Worm (Caenorhabditis elegans) whole organism, mixed stage, embryonic: ENCODE results near the gene srt-22.

ENCODE experiments used
- bed-3 ChIP-seq: fragments of 200-800 bp; sonication (Bioruptor generic); optimal IDR thresholded peaks from 3 replicates; lab custom pipeline; 2018; ENCODE audit warnings: mild to moderate bottlenecking, missing genetic modification characterization, moderate library complexity, missing compliant biosample characterization
- blmp-1 ChIP-seq: fragments of 150-350 bp; optimal IDR thresholded peaks from 2 replicates; lab custom pipeline; 2014; ENCODE audit warnings: missing biosample characterization, missing genetic modification characterization
- ceh-39 ChIP-seq: fragments of 150-350 bp; optimal IDR thresholded peaks from 2 replicates; lab custom pipeline; 2014; ENCODE audit warnings: missing biosample characterization, missing genetic modification characterization
- ceh-43 ChIP-seq: fragments of 200-800 bp; sonication (Bioruptor generic); optimal IDR thresholded peaks from 2 replicates; lab custom pipeline; 2018; ENCODE audit warnings: mild to moderate bottlenecking, missing genetic modification characterization, moderate library complexity, missing compliant biosample characterization
- ceh-83 ChIP-seq: fragments of 200-800 bp; sonication (Bioruptor generic); optimal IDR thresholded peaks from 2 replicates; lab custom pipeline; 2018; ENCODE audit warnings: mild to moderate bottlenecking, missing genetic modification characterization, missing compliant biosample characterization
- ces-1 ChIP-seq: fragments of 150-350 bp; optimal IDR thresholded peaks from 2 replicates; lab custom pipeline; 2014; ENCODE audit warnings: missing biosample characterization, missing genetic modification reagents, missing genetic modification characterization
- cnd-1 ChIP-seq: fragments of 200-800 bp; sonication (Bioruptor generic); optimal IDR thresholded peaks from 2 replicates; lab custom pipeline; 2018; ENCODE audit warnings: mild to moderate bottlenecking, missing genetic modification characterization, missing compliant biosample characterization
- drap-1 ChIP-seq: fragments of 200-800 bp; sonication (Bioruptor generic); optimal IDR thresholded peaks from 3 replicates; lab custom pipeline; 2018; ENCODE audit warnings: mild to moderate bottlenecking, missing genetic modification characterization, missing compliant biosample characterization
- elt-3 ChIP-seq: fragments of 150-350 bp; optimal IDR thresholded peaks from 2 replicates; lab custom pipeline; 2014; ENCODE audit warnings: missing biosample characterization, missing genetic modification characterization
- flh-1 ChIP-seq: fragments of 200-800 bp; sonication (Bioruptor generic); optimal IDR thresholded peaks from 2 replicates; lab custom pipeline; 2018; ENCODE audit warnings: mild to moderate bottlenecking, missing genetic modification characterization, moderate library complexity, missing compliant biosample characterization
- lin-13 ChIP-seq: fragments of 150-350 bp; optimal IDR thresholded peaks from 2 replicates; lab custom pipeline; 2014; ENCODE audit warnings: missing biosample characterization, missing genetic modification characterization
- lin-32 ChIP-seq: fragments of 200-800 bp; sonication (Bioruptor generic); optimal IDR thresholded peaks from 2 replicates; lab custom pipeline; 2018; ENCODE audit warnings: mild to moderate bottlenecking, missing genetic modification characterization, missing compliant biosample characterization
- lsy-2 ChIP-seq: fragments of 150-350 bp; optimal IDR thresholded peaks from 2 replicates; lab custom pipeline; 2014; ENCODE audit warnings: missing biosample characterization, missing genetic modification characterization
- mab-5 ChIP-seq: fragments of 150-350 bp; optimal IDR thresholded peaks from 2 replicates; lab custom pipeline; 2014; ENCODE audit warnings: missing biosample characterization, missing genetic modification characterization
- mep-1 ChIP-seq: fragments of 150-350 bp; optimal IDR thresholded peaks from 2 replicates; lab custom pipeline; 2017; ENCODE audit warnings: missing biosample characterization, missing genetic modification reagents, missing genetic modification characterization, inconsistent platforms
- mls-2 ChIP-seq: sonication (generic microtip); optimal IDR thresholded peaks from 2 replicates; lab custom pipeline; 2016; ENCODE audit warnings: mild to moderate bottlenecking, missing genetic modification characterization, moderate library complexity, missing compliant biosample characterization
- nhr-12 ChIP-seq: fragments of 150-350 bp; optimal IDR thresholded peaks from 2 replicates; lab custom pipeline; 2014; ENCODE audit warnings: missing biosample characterization, missing genetic modification characterization
- nhr-2 ChIP-seq: fragments of 150-350 bp; optimal IDR thresholded peaks from 2 replicates; lab custom pipeline; 2014; ENCODE audit warnings: missing biosample characterization, missing genetic modification characterization
- nhr-237 ChIP-seq: fragments of 150-350 bp; optimal IDR thresholded peaks from 2 replicates; lab custom pipeline; 2014; ENCODE audit warnings: missing biosample characterization, missing genetic modification characterization
- nhr-28 ChIP-seq: fragments of 150-350 bp; optimal IDR thresholded peaks from 2 replicates; lab custom pipeline; 2014; ENCODE audit warnings: missing biosample characterization, missing genetic modification characterization
- pha-4 ChIP-seq: fragments of 150-350 bp; optimal IDR thresholded peaks from 2 replicates; lab custom pipeline; 2018; ENCODE audit warnings: missing biosample characterization, missing genetic modification reagents, missing genetic modification characterization
- sem-2 ChIP-seq: fragments of 200-800 bp; sonication (Bioruptor generic); optimal IDR thresholded peaks from 2 replicates; lab custom pipeline; 2018; ENCODE audit warnings: mild to moderate bottlenecking, missing genetic modification characterization, missing compliant biosample characterization
- snpc-4 ChIP-seq: fragments of 150-350 bp; optimal IDR thresholded peaks from 2 replicates; lab custom pipeline; 2014; ENCODE audit warnings: missing biosample characterization, missing genetic modification characterization
- sptf-1 ChIP-seq: sonication (generic microtip); optimal IDR thresholded peaks from 2 replicates; lab custom pipeline; 2017; ENCODE audit warnings: mild to moderate bottlenecking, missing genetic modification characterization, moderate library complexity, missing compliant biosample characterization
- tbx-8 ChIP-seq: fragments of 200-800 bp; sonication (Bioruptor generic); optimal IDR thresholded peaks from 2 replicates; lab custom pipeline; 2018; ENCODE audit warnings: mild to moderate bottlenecking, missing genetic modification characterization, moderate library complexity, missing compliant biosample characterization
- unc-120 ChIP-seq: sonication (generic microtip); optimal IDR thresholded peaks from 2 replicates; lab custom pipeline; 2017; ENCODE audit warnings: missing genetic modification characterization, missing compliant biosample characterization; ENCODE audit not compliant: poor library complexity, severe bottlenecking
- unc-39 ChIP-seq: fragments of 150-350 bp; optimal IDR thresholded peaks from 2 replicates; lab custom pipeline; 2014; ENCODE audit warnings: missing biosample characterization, missing genetic modification characterization
- unc-62 ChIP-seq: fragments of 150-350 bp; optimal IDR thresholded peaks from 2 replicates; lab custom pipeline; 2014; ENCODE audit warnings: missing biosample characterization, missing genetic modification reagents, missing genetic modification characterization
- ztf-11 ChIP-seq: fragments of 150-350 bp; optimal IDR thresholded peaks from 2 replicates; lab custom pipeline; 2014; ENCODE audit warnings: missing biosample characterization, missing genetic modification characterization

srt-22 gene

DNA sequence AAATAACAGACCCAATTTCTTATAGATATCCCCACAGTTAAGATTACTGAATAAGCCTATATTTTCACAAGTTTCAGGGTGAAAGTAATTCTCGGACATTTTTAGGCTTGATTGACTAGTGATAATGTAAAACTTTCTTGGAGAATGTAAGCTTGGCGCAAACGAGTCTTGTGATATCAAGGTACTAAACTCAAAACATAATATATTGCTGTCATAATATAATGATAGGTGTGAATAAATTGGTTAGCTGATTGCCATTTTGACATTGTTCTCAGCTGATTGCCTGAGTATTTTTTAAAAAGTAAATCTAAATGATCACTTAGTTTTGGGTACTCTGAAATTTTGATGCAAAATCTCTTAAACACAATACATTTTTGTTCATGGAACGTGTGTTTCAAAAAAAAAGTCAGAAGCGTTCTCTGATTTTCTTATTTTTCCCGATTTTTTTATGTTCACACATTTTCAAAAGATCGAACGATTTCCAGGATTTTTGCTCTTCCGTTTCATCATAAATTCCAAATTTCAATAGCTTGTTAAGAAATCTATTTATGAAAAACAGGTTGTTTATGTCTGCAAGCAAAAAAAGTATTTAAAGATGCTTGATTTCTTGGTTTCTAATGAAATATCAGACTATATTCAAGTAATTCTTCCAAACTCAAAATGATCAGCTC is 34.3 kb downstream of the srt-22 start, which contains the start of the genes srw-19 and srx-51:
Gene srw-19 (minus strand): TSS at position 101 of the 671 bp plus-strand sequence.
Gene srx-51 (plus strand): TSS at position 621 of the 671 bp plus-strand sequence.
- TF ChIP-seq nhr-12 (tag; lab: Kevin White, UChicago), result no peak
- no peak for TF ChIP-seq unc-120 (tag; lab: Kevin White, UChicago)
- TF ChIP-seq unc-39, result no peak

DNA sequence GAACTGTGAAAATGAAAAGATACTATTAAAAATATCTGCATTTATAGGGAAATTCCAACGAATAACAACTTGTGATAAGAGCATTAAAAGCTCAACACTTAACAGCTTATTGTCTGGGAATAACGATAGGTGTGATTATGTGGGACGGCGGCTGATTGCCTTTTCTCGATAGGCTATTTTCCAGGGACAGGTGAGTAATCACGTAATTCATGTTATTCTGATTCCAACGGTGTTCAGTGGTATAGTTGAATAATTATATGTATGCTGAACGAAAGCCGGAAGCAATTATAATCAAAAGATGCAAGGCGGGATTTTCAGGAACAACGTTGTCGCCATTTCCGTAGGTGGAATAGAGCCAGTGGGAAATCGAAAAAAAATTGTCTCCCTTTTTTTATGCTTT is 38.8 kb downstream of the srt-22 start, which contains the start of gene srw-17:
Gene srw-17 (minus strand): TSS at position 101 of the 400 bp plus-strand sequence.
- no peak for TF ChIP-seq mab-5 (tag; lab: Kevin White, UChicago)
- no peak for TF ChIP-seq ceh-83 (GFP tag; lab: Kevin White, UChicago)
- no peak for TF ChIP-seq nhr-237 (tag; lab: Kevin White, UChicago)
- no peak for TF ChIP-seq nhr-28 (tag; lab: Kevin White, UChicago)
- TF ChIP-seq pha-4 (tag; lab: Kevin White, UChicago), result no peak
- no peak for TF ChIP-seq ceh-43 (GFP tag; lab: Kevin White, UChicago)
- no peak for TF ChIP-seq ceh-39 (tag; lab: Kevin White, UChicago)
- no peak for TF ChIP-seq bed-3 (GFP tag; lab: Kevin White, UChicago)
- no peak for TF ChIP-seq unc-62 (GFP tag; lab: Kevin White, UChicago)
- TF ChIP-seq nhr-12 (tag; lab: Kevin White, UChicago), result no peak
- no peak for TF ChIP-seq snpc-4 (tag; lab: Kevin White, UChicago)
- no peak for TF ChIP-seq elt-3 (tag; lab: Kevin White, UChicago)

DNA sequence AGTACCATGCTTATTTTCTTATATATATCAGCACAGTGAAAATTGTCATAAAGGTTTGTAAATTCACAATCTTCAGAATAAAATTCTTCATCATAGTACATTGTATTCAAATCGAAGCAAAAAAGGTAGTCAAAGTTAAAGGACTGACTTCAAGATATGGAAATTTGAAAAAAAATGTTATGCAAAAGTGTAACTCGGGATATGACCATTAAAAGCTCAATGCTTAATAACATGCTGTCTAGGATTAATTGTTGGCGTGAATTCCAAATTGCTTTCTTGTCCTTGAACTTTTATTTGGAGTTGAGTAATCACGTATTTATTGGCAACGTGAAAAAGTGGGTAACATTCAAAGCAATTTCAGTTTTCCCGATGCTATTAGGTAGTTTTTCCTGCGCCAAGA is 41.0 kb downstream of the srt-22 start, which contains the start of gene srw-16:
Gene srw-16 (minus strand): TSS at position 101 of the 400 bp plus-strand sequence.
- TF ChIP-seq mab-5 (tag; lab: Kevin White, UChicago), result no peak
- TF ChIP-seq blmp-1 (tag; lab: Kevin White, UChicago), result no peak

DNA sequence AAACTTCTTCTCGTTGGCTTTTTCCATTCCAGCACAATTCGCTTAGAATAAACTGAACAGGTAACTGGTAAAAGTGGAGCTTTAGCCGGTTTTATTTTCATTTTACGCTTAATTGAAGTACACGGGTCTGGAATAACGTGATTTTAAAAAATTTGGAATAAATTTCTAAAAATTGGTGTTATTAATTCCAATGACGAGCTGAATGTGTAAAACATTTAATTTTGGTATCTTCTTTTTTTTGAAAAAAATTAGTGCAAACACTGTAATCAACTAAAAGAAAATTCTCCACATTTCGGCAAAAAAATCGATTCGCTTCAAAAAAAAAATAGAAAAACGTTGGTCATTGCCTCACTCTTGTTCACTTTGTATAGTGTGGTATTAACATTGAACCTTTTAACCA is 43.5 kb downstream of the srt-22 start, which contains the start of gene T10H4.4:
Gene T10H4.4 (minus strand): TSS at position 101 of the 400 bp plus-strand sequence.
- TF ChIP-seq nhr-28 (tag; lab: Kevin White, UChicago) (no peak), ceh-83 (GFP tag; lab: Kevin White, UChicago) (no peak), lin-13 (no peak)

DNA sequence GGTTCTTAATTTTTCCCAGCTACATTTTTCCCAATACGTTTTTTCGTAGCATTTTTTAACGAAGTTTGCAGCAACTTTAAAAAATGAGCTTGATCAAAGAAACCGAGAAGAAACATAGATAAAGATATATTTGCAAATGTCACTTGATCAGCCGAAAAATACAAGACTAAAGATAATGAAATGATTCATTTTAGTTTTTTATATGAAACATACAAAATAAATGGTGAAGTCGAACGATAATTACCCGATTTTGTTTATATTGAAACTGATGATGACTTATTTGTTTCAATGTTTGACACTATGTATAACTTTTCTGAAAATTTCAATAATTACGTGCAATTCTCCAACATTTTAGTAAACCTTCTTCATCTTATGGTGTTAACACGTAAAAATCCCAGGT is 47.4 kb downstream of the srt-22 start, which contains the start of gene srw-22:
Gene srw-22 (plus strand): TSS at position 301 of the 400 bp plus-strand sequence.
- TF ChIP-seq lsy-2 (tag; lab: Kevin White, UChicago) (no peak), ceh-83 (GFP tag; lab: Kevin White, UChicago) (no peak), lin-13 (no peak), tbx-8 (GFP tag; lab: Kevin White, UChicago) (no peak), ces-1 (GFP tag; lab: Kevin White, UChicago) (no peak), mls-2 (no peak), nhr-28 (tag; lab: Kevin White, UChicago) (no peak), mep-1 (no peak), lin-32 (GFP tag; lab: Kevin White, UChicago) (no peak), bed-3 (GFP tag; lab: Kevin White, UChicago) (no peak), blmp-1 (tag; lab: Kevin White, UChicago) (no peak), ceh-43 (GFP tag; lab: Kevin White, UChicago) (no peak), snpc-4 (tag; lab: Kevin White, UChicago) (no peak), cnd-1 (no peak), unc-39 (no peak), drap-1 (GFP tag; lab: Kevin White, UChicago) (no peak)

DNA sequence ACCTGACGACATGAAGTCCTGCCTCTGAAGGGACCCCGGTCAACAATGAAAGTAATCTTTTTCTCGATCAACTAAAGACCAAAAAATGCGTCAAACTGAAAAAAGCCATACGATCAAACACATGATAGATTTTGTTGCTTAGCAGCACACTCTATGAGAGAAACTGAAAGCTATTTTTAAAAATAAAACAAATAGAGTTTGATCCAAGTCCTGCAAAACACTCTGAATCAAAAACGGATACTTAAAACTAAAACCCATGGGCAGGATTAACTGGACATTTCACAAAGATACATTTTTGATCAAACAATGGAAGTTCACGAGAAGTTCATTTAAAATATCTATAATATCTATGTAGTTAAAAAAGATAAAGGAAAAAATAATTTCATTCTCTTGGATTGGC is 48.3 kb downstream of the srt-22 start, which contains the start of gene T10H4.13:
Gene T10H4.13 (minus strand): TSS at position 101 of the 400 bp plus-strand sequence.
- no peak for TF ChIP-seq ceh-43 (GFP tag; lab: Kevin White, UChicago)

DNA sequence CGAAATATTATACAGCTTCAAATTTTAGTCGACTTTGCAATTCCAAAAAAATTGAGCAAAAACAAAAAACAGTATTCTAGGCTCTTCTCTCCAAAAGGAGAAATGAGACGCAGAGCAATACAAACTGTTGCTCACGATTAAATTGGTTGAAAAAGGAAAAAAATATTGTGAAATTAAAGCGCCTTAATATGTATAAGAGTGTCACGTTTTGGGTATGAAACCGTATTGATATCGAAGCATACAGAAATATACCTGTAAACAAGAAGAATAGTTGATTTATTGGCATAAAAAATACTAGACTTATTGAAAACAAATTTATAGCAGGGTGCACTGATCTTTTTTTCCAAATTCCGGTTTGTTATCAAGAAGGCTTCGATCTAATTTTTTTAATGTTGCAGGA is 49.9 kb downstream of the srt-22 start, which contains the start of gene M01B2.13:
Gene M01B2.13 (minus strand): TSS at position 101 of the 400 bp plus-strand sequence.
- TF ChIP-seq lin-32 (GFP tag; lab: Kevin White, UChicago), result no peak
- TF ChIP-seq nhr-2 (tag; lab: Kevin White, UChicago), result no peak
- no peak for TF ChIP-seq unc-120 (tag; lab: Kevin White, UChicago)
- TF ChIP-seq sptf-1 (tag; lab: Kevin White, UChicago), result no peak
- no peak for TF ChIP-seq mls-2
- TF ChIP-seq snpc-4 (tag; lab: Kevin White, UChicago), result no peak
- no peak for TF ChIP-seq flh-1 (GFP tag; lab: Kevin White, UChicago)
- TF ChIP-seq sem-2, result no peak
- TF ChIP-seq lsy-2 (tag; lab: Kevin White, UChicago), result no peak
- TF ChIP-seq cnd-1, result no peak
- TF ChIP-seq ces-1 (GFP tag; lab: Kevin White, UChicago), result no peak
- TF ChIP-seq mab-5 (tag; lab: Kevin White, UChicago), result no peak
- no peak for TF ChIP-seq ztf-11
- no peak for TF ChIP-seq nhr-28 (tag; lab: Kevin White, UChicago)
- TF ChIP-seq nhr-12 (tag; lab: Kevin White, UChicago), result no peak
